Worm (Caenorhabditis elegans): Measurements from ENCODE around the gene ubc-9.

Gene ubc-9

DNA sequence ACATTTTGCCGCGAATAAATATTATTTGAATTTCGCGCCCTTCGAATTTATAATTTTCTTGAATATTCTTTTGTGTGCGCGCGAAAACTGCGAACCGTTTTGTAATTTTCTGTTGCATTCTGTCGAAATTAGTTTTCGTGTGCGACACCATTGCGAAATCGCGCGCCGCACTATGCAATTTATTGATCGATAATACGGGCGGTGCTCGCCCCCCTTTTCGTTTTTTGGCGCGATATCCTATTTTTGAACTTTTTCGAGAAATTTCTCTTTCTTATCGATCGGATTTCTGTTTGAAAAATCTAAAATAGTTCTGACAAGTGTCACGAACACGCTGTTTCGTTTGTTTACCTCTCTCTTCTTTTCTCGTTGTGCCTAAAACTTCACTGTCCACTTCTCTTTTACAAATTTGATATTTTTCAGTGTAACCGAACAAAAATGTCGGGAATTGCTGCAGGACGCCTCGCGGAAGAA lies at the start of gene ubc-9:
Gene ubc-9 (plus strand): TSS at position 421 of the 471 bp plus-strand sequence.
- TF ChIP-seq php-3 (GFP tag; IDR thresholded peaks at IDR 0.05): no peak
- TF ChIP-seq jun-1 (tag; optimal IDR thresholded peaks at IDR 0.05): no peak
- no peak for TF ChIP-seq dmd-9 (GFP tag; IDR thresholded peaks at IDR 0.05)
- peak; percentile 74 for TF ChIP-seq hlh-11 (tag; optimal IDR thresholded peaks at IDR 0.05)
- peak; percentile 56; the same call in 1 of the 2 replicates for TF ChIP-seq ctbp-1 (GFP tag; IDR thresholded peaks at IDR 0.05)
- no peak for TF ChIP-seq zip-2 (tag; optimal IDR thresholded peaks at IDR 0.05)
- peak; percentile 46 for TF ChIP-seq nhr-28 (tag; optimal IDR thresholded peaks at IDR 0.05)
- no peak for TF ChIP-seq tra-1 (GFP tag; IDR thresholded peaks at IDR 0.05)
- TF ChIP-seq fos-1 (tag; optimal IDR thresholded peaks at IDR 0.05): no peak
- no peak for TF ChIP-seq lin-15B (tag; optimal IDR thresholded peaks at IDR 0.05)
- no peak for TF ChIP-seq dmd-8 (GFP tag; IDR thresholded peaks at IDR 0.05)
- peak; percentile 83 for TF ChIP-seq lin-38 (GFP tag; IDR thresholded peaks at IDR 0.05)
- no peak for TF ChIP-seq Y5F2A.4 (GFP tag; optimal IDR thresholded peaks at IDR 0.05)
- TF ChIP-seq snpc-4 (tag; optimal IDR thresholded peaks at IDR 0.05): no peak
- no peak for TF ChIP-seq aly-2 (tag; optimal IDR thresholded peaks at IDR 0.05)
- no peak for TF ChIP-seq ceh-32 (tag; optimal IDR thresholded peaks at IDR 0.05; ENCODE audit: poor library complexity)
- TF ChIP-seq spr-1 (tag; optimal IDR thresholded peaks at IDR 0.05): peak; percentile 61
- no peak for TF ChIP-seq Y75B8A.6 (GFP tag; IDR thresholded peaks at IDR 0.05)
- TF ChIP-seq nhr-76 (tag; optimal IDR thresholded peaks at IDR 0.05): no peak
- TF ChIP-seq ces-1 (GFP tag; optimal IDR thresholded peaks at IDR 0.05): no peak
- TF ChIP-seq mes-2 (tag; optimal IDR thresholded peaks at IDR 0.05; ENCODE audit: poor library complexity, severe bottlenecking): peak; percentile 90
- peak; percentile 47 for TF ChIP-seq nhr-77 (tag; optimal IDR thresholded peaks at IDR 0.05)
- TF ChIP-seq snpc-1.2 (GFP tag; IDR thresholded peaks at IDR 0.05): no peak
- TF ChIP-seq dmd-6 (GFP tag; IDR thresholded peaks at IDR 0.05): peak; percentile 51
- TF ChIP-seq lin-29 (GFP tag; IDR thresholded peaks at IDR 0.05): no peak
- no peak for TF ChIP-seq spr-3 (GFP tag; optimal IDR thresholded peaks at IDR 0.05)
- TF ChIP-seq nhr-102 (tag; optimal IDR thresholded peaks at IDR 0.05): peak; percentile 40
- no peak for TF ChIP-seq ceh-62 (tag; optimal IDR thresholded peaks at IDR 0.05)
- TF ChIP-seq nhr-42 (GFP tag; IDR thresholded peaks at IDR 0.05): no peak
- no peak for TF ChIP-seq nhr-48 (tag; optimal IDR thresholded peaks at IDR 0.05)
- no peak for TF ChIP-seq zip-11 (GFP tag; IDR thresholded peaks at IDR 0.05)
- no peak for TF ChIP-seq Y105C5A.15 (GFP tag; IDR thresholded peaks at IDR 0.05)
- no peak for TF ChIP-seq lin-39 (tag; optimal IDR thresholded peaks at IDR 0.05)
- TF ChIP-seq D1046.2 (GFP tag; IDR thresholded peaks at IDR 0.05): no peak
- no peak for TF ChIP-seq sdz-12 (GFP tag; optimal IDR thresholded peaks at IDR 0.05)
- TF ChIP-seq gei-8 (GFP tag; optimal IDR thresholded peaks at IDR 0.05): no peak
- TF ChIP-seq F26F4.8 (GFP tag; conservative IDR thresholded peaks at IDR 0.05): no peak
- peak; percentile 53; the same call in 1 of the 2 replicates for TF ChIP-seq mdt-29 (GFP tag; IDR thresholded peaks at IDR 0.05)
- no peak for TF ChIP-seq daf-16 (GFP tag; optimal IDR thresholded peaks at IDR 0.05)
- TF ChIP-seq daf-16 (tag; optimal IDR thresholded peaks at IDR 0.05): peak; percentile 44
- no peak for TF ChIP-seq F44E2.7 (GFP tag; IDR thresholded peaks at IDR 0.05)
- no peak for TF ChIP-seq daf-19 (GFP tag; conservative IDR thresholded peaks at IDR 0.05)
- TF ChIP-seq ceh-28 (tag; optimal IDR thresholded peaks at IDR 0.05): peak; percentile 77
- TF ChIP-seq vab-7 (GFP tag; IDR thresholded peaks at IDR 0.05): 0 out of 2 replicates have a peak, but pooled peaks have one; percentile 31
- TF ChIP-seq zfp-3 (GFP tag; conservative IDR thresholded peaks at IDR 0.05): no peak
- no peak for TF ChIP-seq ztf-11 (tag; optimal IDR thresholded peaks at IDR 0.05)
- TF ChIP-seq hmg-1.1 (GFP tag; IDR thresholded peaks at IDR 0.05): peak; percentile 80
- no peak for TF ChIP-seq F10B5.3 (tag; optimal IDR thresholded peaks at IDR 0.05)
- TF ChIP-seq T26A8.4 (GFP tag; IDR thresholded peaks at IDR 0.05): peak; percentile 61; the same call in 1 of the 2 replicates
- TF ChIP-seq pqm-1 (tag; optimal IDR thresholded peaks at IDR 0.05): peak; percentile 40
- no peak for TF ChIP-seq egl-27 (tag; optimal IDR thresholded peaks at IDR 0.05)
- 0 out of 2 replicates have a peak, but pooled peaks have one; percentile 13 for TF ChIP-seq lin-1 (GFP tag; IDR thresholded peaks at IDR 0.05)
- no peak for TF ChIP-seq daf-12 (tag; optimal IDR thresholded peaks at IDR 0.05)

Measured in whole organism, L4 larva.